Worm (Caenorhabditis elegans) whole organism, L1 larva: Measurements from ENCODE around the gene sru-1.

Experiments
- C16A3.4 ChIP-seq: fragments of 150-350 bp; optimal IDR thresholded peaks from 2 replicates; lab custom pipeline; 2014; ENCODE audit warnings: missing biosample characterization, missing genetic modification characterization
- F16B12.6 ChIP-seq: fragments of 150-350 bp; optimal IDR thresholded peaks from 2 replicates; lab custom pipeline; 2014; ENCODE audit warnings: missing biosample characterization, missing genetic modification characterization
- Y116A8C.19 ChIP-seq: sonication (generic microtip); optimal IDR thresholded peaks from 2 replicates; lab custom pipeline; 2016; ENCODE audit warnings: missing compliant biosample characterization, missing genetic modification characterization, borderline replicate concordance
- blmp-1 ChIP-seq: fragments of 150-350 bp; optimal IDR thresholded peaks from 2 replicates; lab custom pipeline; 2014; ENCODE audit warnings: missing biosample characterization, missing genetic modification characterization
- ceh-63 ChIP-seq: fragments of 200-800 bp; sonication (Bioruptor generic); optimal IDR thresholded peaks from 2 replicates; lab custom pipeline; 2018; ENCODE audit warnings: mild to moderate bottlenecking, missing genetic modification characterization, missing compliant biosample characterization
- ceh-88 ChIP-seq: fragments of 200-800 bp; sonication (Bioruptor generic); IDR thresholded peaks from 2 replicates; pipeline ENCODE4 v1.3.6; 2022; ENCODE audit warnings: missing genetic modification characterization, missing compliant biosample characterization
- dsc-1 ChIP-seq: sonication (generic microtip); optimal IDR thresholded peaks from 2 replicates; lab custom pipeline; 2016; ENCODE audit warnings: mild to moderate bottlenecking, missing genetic modification characterization, missing compliant biosample characterization
- efl-1 ChIP-seq, 4 experiments: fragments of 150-350 bp; optimal IDR thresholded peaks in 3 of 4; peaks in 1 of 4; 1 replicate in 1 of 4; 2 replicates in 3 of 4; lab custom pipeline; 2014; ENCODE audit warnings: missing biosample characterization in 2 of 4, missing genetic modification characterization in 2 of 4, missing genetic modification reagents in 2 of 4
- efl-3 ChIP-seq: fragments of 200-800 bp; sonication (Bioruptor generic); optimal IDR thresholded peaks from 2 replicates; lab custom pipeline; 2018; ENCODE audit warnings: mild to moderate bottlenecking, missing genetic modification characterization, missing compliant biosample characterization
- egl-13 ChIP-seq: sonication (generic microtip); optimal IDR thresholded peaks from 2 replicates; lab custom pipeline; 2016; ENCODE audit warnings: missing genotype, missing genetic modification reagents, missing genetic modification characterization, missing compliant biosample characterization
- fkh-10 ChIP-seq: sonication (generic microtip); optimal IDR thresholded peaks from 2 replicates; lab custom pipeline; 2017; ENCODE audit warnings: missing biosample characterization, missing genetic modification reagents, missing genetic modification characterization
- fkh-4 ChIP-seq: sonication (generic microtip); optimal IDR thresholded peaks from 2 replicates; lab custom pipeline; 2016; ENCODE audit warnings: missing compliant biosample characterization, missing genetic modification characterization, borderline replicate concordance
- fkh-8 ChIP-seq: sonication (generic microtip); optimal IDR thresholded peaks from 2 replicates; lab custom pipeline; 2016; ENCODE audit warnings: mild to moderate bottlenecking, missing genetic modification characterization, missing compliant biosample characterization
- fos-1 ChIP-seq: fragments of 150-350 bp; optimal IDR thresholded peaks from 2 replicates; lab custom pipeline; 2014; ENCODE audit warnings: missing biosample characterization, missing genetic modification characterization
- grh-1 ChIP-seq: fragments of 200-800 bp; sonication (Bioruptor generic); IDR thresholded peaks from 2 replicates; pipeline ENCODE4 v1.3.6; 2022; ENCODE audit warnings: missing genetic modification reagents, missing genetic modification characterization, missing compliant biosample characterization
- hlh-4 ChIP-seq: sonication (generic microtip); optimal IDR thresholded peaks from 2 replicates; lab custom pipeline; 2016; ENCODE audit warnings: mild to moderate bottlenecking, missing genetic modification characterization, missing compliant biosample characterization
- lin-13 ChIP-seq: fragments of 150-350 bp; optimal IDR thresholded peaks from 2 replicates; lab custom pipeline; 2014; ENCODE audit warnings: missing biosample characterization, missing genetic modification reagents, missing genetic modification characterization
- lin-14 ChIP-seq: fragments of 200-800 bp; sonication (Bioruptor generic); optimal IDR thresholded peaks from 2 replicates; lab custom pipeline; 2018; ENCODE audit warnings: mild to moderate bottlenecking, missing genetic modification characterization, moderate library complexity, missing compliant biosample characterization
- lin-35 ChIP-seq, 2 experiments: fragments of 150-350 bp; optimal IDR thresholded peaks; 2 replicates each; lab custom pipeline; 2014; ENCODE audit warnings: missing biosample characterization in 2 of 2, missing genetic modification characterization in 2 of 2, missing genetic modification reagents in 2 of 2
- lin-39 ChIP-seq: fragments of 150-350 bp; optimal IDR thresholded peaks from 2 replicates; lab custom pipeline; 2014; ENCODE audit warnings: missing biosample characterization, missing genetic modification reagents, missing genetic modification characterization
- lsy-2 ChIP-seq, 2 experiments: fragments of 150-350 bp; optimal IDR thresholded peaks; 2 replicates each; lab custom pipeline; 2014; ENCODE audit warnings: missing biosample characterization in 2 of 2, missing genetic modification characterization in 2 of 2
- mab-9 ChIP-seq: fragments of 200-800 bp; sonication (Bioruptor generic); IDR thresholded peaks from 2 replicates; pipeline ENCODE4 v1.3.6; 2022; ENCODE audit warnings: missing genetic modification reagents, missing genetic modification characterization, missing compliant biosample characterization
- nhr-12 ChIP-seq: sonication (generic microtip); optimal IDR thresholded peaks from 2 replicates; lab custom pipeline; 2017; ENCODE audit warnings: missing biosample characterization, missing genetic modification characterization
- nhr-19 ChIP-seq: fragments of 200-800 bp; sonication (Bioruptor generic); conservative IDR thresholded peaks from 2 replicates; pipeline ENCODE4 v1.3.6; 2022; ENCODE audit warnings: missing genetic modification characterization, missing compliant biosample characterization
- nhr-237 ChIP-seq: fragments of 150-350 bp; optimal IDR thresholded peaks from 2 replicates; lab custom pipeline; 2014; ENCODE audit warnings: missing biosample characterization, missing genetic modification characterization
- nhr-28 ChIP-seq: fragments of 150-350 bp; optimal IDR thresholded peaks from 2 replicates; lab custom pipeline; 2014; ENCODE audit warnings: missing biosample characterization, missing genetic modification characterization
- nhr-71 ChIP-seq: sonication (generic microtip); optimal IDR thresholded peaks from 2 replicates; lab custom pipeline; 2016; ENCODE audit warnings: mild to moderate bottlenecking, missing genetic modification characterization, moderate library complexity, missing compliant biosample characterization
- nhr-77 ChIP-seq: fragments of 150-350 bp; optimal IDR thresholded peaks from 2 replicates; lab custom pipeline; 2014; ENCODE audit warnings: missing biosample characterization, missing genetic modification characterization
- pag-3 ChIP-seq: sonication (generic microtip); optimal IDR thresholded peaks from 2 replicates; lab custom pipeline; 2017; ENCODE audit warnings: missing genetic modification characterization, mild to moderate bottlenecking, missing compliant biosample characterization, antibody characterized with exemption, borderline replicate concordance; ENCODE audit not compliant: insufficient read depth
- pax-3 ChIP-seq: fragments of 200-800 bp; sonication (Bioruptor generic); optimal IDR thresholded peaks from 2 replicates; lab custom pipeline; 2018; ENCODE audit warnings: mild to moderate bottlenecking, missing genetic modification characterization, moderate library complexity, missing compliant biosample characterization
- rnt-1 ChIP-seq: sonication (generic microtip); optimal IDR thresholded peaks from 2 replicates; lab custom pipeline; 2016; ENCODE audit warnings: mild to moderate bottlenecking, missing genetic modification characterization, moderate library complexity, missing compliant biosample characterization
- snpc-4 ChIP-seq: fragments of 150-350 bp; optimal IDR thresholded peaks from 2 replicates; lab custom pipeline; 2014; ENCODE audit warnings: missing biosample characterization, missing genetic modification characterization
- snu-23 ChIP-seq: sonication (generic microtip); optimal IDR thresholded peaks from 2 replicates; lab custom pipeline; 2016; ENCODE audit warnings: missing genetic modification characterization, missing compliant biosample characterization
- sox-4 ChIP-seq: sonication (generic microtip); optimal IDR thresholded peaks from 2 replicates; lab custom pipeline; 2016; ENCODE audit warnings: missing genetic modification characterization, missing compliant biosample characterization
- sup-37 ChIP-seq: fragments of 200-800 bp; sonication (Bioruptor generic); optimal IDR thresholded peaks from 2 replicates; lab custom pipeline; 2018; ENCODE audit warnings: mild to moderate bottlenecking, missing genetic modification characterization, missing compliant biosample characterization
- tlp-1 ChIP-seq: fragments of 150-350 bp; optimal IDR thresholded peaks from 2 replicates; lab custom pipeline; 2014; ENCODE audit warnings: missing biosample characterization, missing genetic modification characterization
- unc-130 ChIP-seq: fragments of 150-350 bp; optimal IDR thresholded peaks from 2 replicates; lab custom pipeline; 2017; ENCODE audit warnings: missing biosample characterization, missing genetic modification characterization, inconsistent platforms
- unc-30 ChIP-seq: sonication (generic microtip); optimal IDR thresholded peaks from 2 replicates; lab custom pipeline; 2017; ENCODE audit warnings: missing biosample characterization, missing genetic modification characterization
- unc-62 ChIP-seq: fragments of 150-350 bp; optimal IDR thresholded peaks from 2 replicates; lab custom pipeline; 2014; ENCODE audit warnings: missing biosample characterization, missing genetic modification reagents, missing genetic modification characterization
- vab-15 ChIP-seq: sonication (generic microtip); optimal IDR thresholded peaks from 2 replicates; lab custom pipeline; 2017; ENCODE audit warnings: missing genotype, mild to moderate bottlenecking, missing genetic modification characterization, missing compliant biosample characterization
- xbp-1 ChIP-seq: sonication (generic microtip); optimal IDR thresholded peaks from 2 replicates; lab custom pipeline; 2016; ENCODE audit warnings: missing genetic modification characterization, missing compliant biosample characterization
- ztf-4 ChIP-seq: fragments of 150-350 bp; optimal IDR thresholded peaks from 2 replicates; lab custom pipeline; 2014; ENCODE audit warnings: missing biosample characterization, missing genetic modification characterization

Gene sru-1

ce11 chrIV:9447209-9447608, 41.2 kb upstream of the sru-1 start, which contains the start of gene hsp-12.6 (continued):
- no peak for TF ChIP-seq nhr-28 (tag; lab: Kevin White, UChicago)
- TF ChIP-seq egl-13 (tag; lab: Kevin White, UChicago) = no peak
- peak; percentile 27; the same call in 1 of the 2 replicates for TF ChIP-seq nhr-19 (GFP tag; lab: Robert Waterston, UW)
- peak; percentile 52 for TF ChIP-seq rnt-1 (tag; lab: Kevin White, UChicago)
- TF ChIP-seq unc-130 (tag; lab: Kevin White, UChicago) = no peak
- TF ChIP-seq F16B12.6 (tag; lab: Kevin White, UChicago) = no peak
- no peak for TF ChIP-seq sup-37
- no peak for TF ChIP-seq ztf-4 (tag; lab: Kevin White, UChicago)
- TF ChIP-seq lin-14 (GFP tag; lab: Kevin White, UChicago) = peak; percentile 79
- TF ChIP-seq pag-3 (tag; lab: Kevin White, UChicago) = no peak
- no peak for TF ChIP-seq lin-13
- no peak for TF ChIP-seq fkh-10 (GFP tag; lab: Kevin White, UChicago)
- no peak for TF ChIP-seq ceh-63 (GFP tag; lab: Kevin White, UChicago)
- TF ChIP-seq lin-39 = no peak
- no peak for TF ChIP-seq mab-9
- TF ChIP-seq efl-3 = no peak
- no peak for TF ChIP-seq xbp-1 (tag; lab: Kevin White, UChicago)
- peak; percentile 27 for TF ChIP-seq snu-23
- TF ChIP-seq fos-1 (tag; lab: Kevin White, UChicago) = no peak
- TF ChIP-seq fkh-8 (tag; lab: Kevin White, UChicago) = no peak
- no peak for TF ChIP-seq unc-30 (tag; lab: Kevin White, UChicago)
- TF ChIP-seq nhr-71 (tag; lab: Kevin White, UChicago) = no peak
- no peak for TF ChIP-seq sox-4 (tag; lab: Kevin White, UChicago)
- TF ChIP-seq vab-15 (tag; lab: Kevin White, UChicago) = no peak
- peak; percentile 63 for TF ChIP-seq dsc-1 (tag; lab: Kevin White, UChicago)
- TF ChIP-seq tlp-1 = no peak
- no peak for TF ChIP-seq Y116A8C.19 (tag; lab: Kevin White, UChicago)
- TF ChIP-seq ceh-88 (GFP tag; lab: Robert Waterston, UW) = no peak
- TF ChIP-seq nhr-77 (tag; lab: Kevin White, UChicago) = no peak
- TF ChIP-seq nhr-237 (tag; lab: Kevin White, UChicago) = no peak
- no peak for TF ChIP-seq nhr-12 (tag; lab: Kevin White, UChicago)
- no peak for TF ChIP-seq hlh-4 (tag; lab: Kevin White, UChicago)
- TF ChIP-seq grh-1 (GFP tag; lab: Robert Waterston, UW) = no peak
- peak; percentile 54 for TF ChIP-seq snpc-4

- TF ChIP-seq blmp-1 (tag; lab: Kevin White, UChicago) (peak; percentile 18), C16A3.4 (tag; lab: Kevin White, UChicago) (no peak), efl-1 (optimal IDR thresholded peaks at IDR 0.05; lab: Kevin White, UChicago) (no peak), efl-1 (GFP tag; optimal IDR thresholded peaks at IDR 0.05 in 1 of 2; lab: Kevin White, UChicago) (peak in 1 of 2 experiments; percentile 89)
These were observed 38.0 kb upstream of the sru-1 start, which contains the start of gene cpin-1 for ce11 chrIV:9450375-9450774. Gene cpin-1 (plus strand): TSS chrIV:9450675.

- TF ChIP-seq egl-13 (tag; lab: Kevin White, UChicago) (no peak), unc-62 (GFP tag; lab: Kevin White, UChicago) (no peak), rnt-1 (tag; lab: Kevin White, UChicago) (no peak), lin-35 (GFP tag; optimal IDR thresholded peaks at IDR 0.05; lab: Kevin White, UChicago) (no peak), snpc-4 (no peak), fkh-4 (tag; lab: Kevin White, UChicago) (no peak), sox-4 (tag; lab: Kevin White, UChicago) (no peak), lsy-2 (tag; optimal IDR thresholded peaks at IDR 0.05; lab: Kevin White, UChicago) (no peak), pax-3 (tag; lab: Kevin White, UChicago) (no peak)
These were observed 36.6 kb upstream of the sru-1 start for ce11 chrIV:9451816-9452215.
